Worm (Caenorhabditis elegans): ENCODE measurements around the gene F44B9.5.

DNA sequence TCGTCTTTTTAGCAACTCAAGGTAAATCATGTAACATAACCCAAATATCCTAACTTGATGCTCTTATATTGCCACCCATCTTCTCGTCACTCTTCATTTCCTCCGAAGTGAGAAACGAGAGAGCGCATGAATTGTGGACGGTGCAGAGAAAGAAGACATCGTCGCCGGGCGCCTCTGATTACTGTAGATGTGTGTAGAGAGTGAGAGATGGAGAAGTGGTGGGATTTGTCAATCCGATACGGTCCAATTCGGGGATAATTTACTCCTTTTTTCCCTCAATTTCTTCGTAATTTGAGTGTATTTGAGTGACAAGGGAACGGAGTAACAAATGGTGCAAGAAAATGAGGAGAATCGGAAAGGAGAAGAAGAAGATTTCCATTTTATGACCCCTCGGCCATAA is 44.8 kb upstream of the F44B9.5 start:
- TF ChIP-seq ZK546.5 (tag; optimal IDR thresholded peaks at IDR 0.05) (no peak), nhr-23 (tag; optimal IDR thresholded peaks at IDR 0.05) (no peak), elt-3 (tag; optimal IDR thresholded peaks at IDR 0.05) (no peak)
